Fruit fly (Drosophila melanogaster) whole organism, prepupa: ENCODE data around the gene Takl1.

Experiments used
- CG15336 ChIP-seq: fragments of 200-800 bp; sonication (Bioruptor generic); IDR thresholded peaks from 2 replicates; pipeline ENCODE4 v1.3.6; 2022; ENCODE audit warnings: missing biosample characterization, missing genetic modification characterization
- CG16779 ChIP-seq: fragments of 200-800 bp; sonication (Bioruptor generic); optimal IDR thresholded peaks from 3 replicates; lab custom pipeline; 2017; ENCODE audit warnings: missing biosample characterization, mild to moderate bottlenecking, missing genetic modification characterization
- Hr39 ChIP-seq: fragments of 200-800 bp; sonication (Bioruptor generic); optimal IDR thresholded peaks from 2 replicates; lab custom pipeline; 2016; ENCODE audit warnings: missing biosample characterization, missing genetic modification characterization

DNA sequence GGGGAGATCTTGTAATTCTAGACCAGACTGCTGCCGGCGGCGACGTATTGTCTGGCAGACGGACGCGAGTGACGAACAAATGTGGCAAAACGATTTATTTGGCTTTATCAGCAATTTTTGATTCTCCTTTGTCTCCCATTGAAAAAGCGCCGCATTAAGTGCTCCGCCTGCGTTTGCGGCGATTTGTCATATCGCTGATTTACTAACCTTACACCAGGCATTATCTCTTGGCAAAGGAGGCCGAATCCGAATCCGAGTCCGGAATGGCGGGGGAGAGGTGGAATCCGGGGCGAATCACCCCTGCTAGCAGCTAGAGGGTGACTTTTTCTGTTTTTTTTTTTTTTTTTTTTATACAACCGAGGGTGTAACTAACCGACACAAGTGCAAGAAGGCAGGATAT is 16.2 kb upstream of the Takl1 start:
- TF ChIP-seq CG16779 (tag; lab: Kevin White, UChicago) (no peak), Hr39 (GFP tag; lab: Kevin White, UChicago) (no peak), CG15336 (GFP tag; lab: Robert Waterston, UW) (no peak)
